Fruit fly (Drosophila melanogaster): ENCODE results near the gene Cpr62Bc.

Cpr62Bc gene

dm6 chr3L:1835064-1835463 lies 6.8 kb downstream of the Cpr62Bc start, which contains the start of gene Cpr62Bb:
Cpr62Bb (minus strand) TSS chr3L:1835164.
- TF ChIP-seq brk (GFP tag; optimal IDR thresholded peaks at IDR 0.05), result no peak
- no peak for TF ChIP-seq Dfd (GFP tag; optimal IDR thresholded peaks at IDR 0.05)
- no peak for TF ChIP-seq Myc (optimal IDR thresholded peaks at IDR 0.05)
- TF ChIP-seq sage (GFP tag; optimal IDR thresholded peaks at IDR 0.05), result no peak
- no peak for TF ChIP-seq Dif (GFP tag; optimal IDR thresholded peaks at IDR 0.05; ENCODE audit: partially characterized antibody)
- no peak for TF ChIP-seq Abd-B (GFP tag; optimal IDR thresholded peaks at IDR 0.05)
- no peak for TF ChIP-seq CG9705 (GFP tag; optimal IDR thresholded peaks at IDR 0.05)
- TF ChIP-seq pan (optimal IDR thresholded peaks at IDR 0.05), result no peak
- TF ChIP-seq psq (GFP tag; optimal IDR thresholded peaks at IDR 0.05), result no peak
- TF ChIP-seq h (GFP tag; optimal IDR thresholded peaks at IDR 0.05), result no peak
- no peak for TF ChIP-seq N (GFP tag; optimal IDR thresholded peaks at IDR 0.05)
- no peak for TF ChIP-seq dl (GFP tag; optimal IDR thresholded peaks at IDR 0.05; ENCODE audit: insufficient read depth in 1 of 2, partially characterized antibody in 2 of 2)
- no peak for TF ChIP-seq Jra (GFP tag; optimal IDR thresholded peaks at IDR 0.05)
- TF ChIP-seq Mio (GFP tag; optimal IDR thresholded peaks at IDR 0.05), result no peak
- no peak for TF ChIP-seq GATAd (GFP tag; optimal IDR thresholded peaks at IDR 0.05)
- TF ChIP-seq dsf (GFP tag; optimal IDR thresholded peaks at IDR 0.05; ENCODE audit: borderline replicate concordance), result no peak
- no peak for TF ChIP-seq CG32264 (GFP tag; optimal IDR thresholded peaks at IDR 0.05)
- no peak for TF ChIP-seq Hr78 (GFP tag; optimal IDR thresholded peaks at IDR 0.05)
- no peak for TF ChIP-seq ey (GFP tag; optimal IDR thresholded peaks at IDR 0.05)
- no peak for TF ChIP-seq rgr (GFP tag; optimal IDR thresholded peaks at IDR 0.05)

- no peak for TF ChIP-seq Hnf4 (GFP tag; optimal IDR thresholded peaks at IDR 0.05)
- peak; percentile 63 for TF ChIP-seq Myc (optimal IDR thresholded peaks at IDR 0.05)
- no peak for TF ChIP-seq Hr83 (GFP tag; optimal IDR thresholded peaks at IDR 0.05; ENCODE audit: poor library complexity, severe bottlenecking)
- TF ChIP-seq dsf (GFP tag; optimal IDR thresholded peaks at IDR 0.05; ENCODE audit: borderline replicate concordance), result no peak
- no peak for TF ChIP-seq N (GFP tag; optimal IDR thresholded peaks at IDR 0.05)
Observed at dm6 chr3L:1831753-1832268, 10.1 kb downstream of the Cpr62Bc start, which contains the start of gene Cpr62Ba. Cpr62Ba (minus strand) TSS chr3L:1831783.

- peak; percentile 62 for TF ChIP-seq HLH106 (tag; optimal IDR thresholded peaks at IDR 0.05)
- no peak for TF ChIP-seq Vsx2 (GFP tag; optimal IDR thresholded peaks at IDR 0.05; ENCODE audit: partially characterized antibody)
- TF ChIP-seq Hnf4 (GFP tag; optimal IDR thresholded peaks at IDR 0.05), result peak; percentile 40
- TF ChIP-seq Mio (GFP tag; optimal IDR thresholded peaks at IDR 0.05), result no peak
- TF ChIP-seq dsf (GFP tag; optimal IDR thresholded peaks at IDR 0.05; ENCODE audit: borderline replicate concordance), result no peak
- no peak for TF ChIP-seq Jra (GFP tag; optimal IDR thresholded peaks at IDR 0.05)
- peak; percentile 69 for TF ChIP-seq fru (GFP tag; optimal IDR thresholded peaks at IDR 0.05)
- peak; percentile 41 for TF ChIP-seq br (GFP tag; optimal IDR thresholded peaks at IDR 0.05)
- TF ChIP-seq sv (GFP tag; optimal IDR thresholded peaks at IDR 0.05), result no peak
- TF ChIP-seq CG9705 (GFP tag; optimal IDR thresholded peaks at IDR 0.05), result no peak
- TF ChIP-seq Myc (optimal IDR thresholded peaks at IDR 0.05), result no peak
- no peak for TF ChIP-seq jim (GFP tag; optimal IDR thresholded peaks at IDR 0.05)
- peak; percentile 59 for TF ChIP-seq h (GFP tag; optimal IDR thresholded peaks at IDR 0.05)
- no peak for TF ChIP-seq sage (GFP tag; optimal IDR thresholded peaks at IDR 0.05)
- TF ChIP-seq lola (GFP tag; optimal IDR thresholded peaks at IDR 0.05), result no peak
- no peak for TF ChIP-seq Hr83 (GFP tag; optimal IDR thresholded peaks at IDR 0.05; ENCODE audit: poor library complexity, severe bottlenecking)
- TF ChIP-seq Dfd (GFP tag; optimal IDR thresholded peaks at IDR 0.05), result no peak
- TF ChIP-seq Abd-B (GFP tag; optimal IDR thresholded peaks at IDR 0.05), result no peak
- TF ChIP-seq usp (GFP tag; optimal IDR thresholded peaks at IDR 0.05), result no peak
- TF ChIP-seq OdsH (GFP tag; optimal IDR thresholded peaks at IDR 0.05), result peak; percentile 57
- no peak for TF ChIP-seq Rel (GFP tag; optimal IDR thresholded peaks at IDR 0.05)
- no peak for TF ChIP-seq Rel (tag; optimal IDR thresholded peaks at IDR 0.05)
- TF ChIP-seq N (GFP tag; optimal IDR thresholded peaks at IDR 0.05), result no peak
- TF ChIP-seq psq (GFP tag; optimal IDR thresholded peaks at IDR 0.05), result no peak
- no peak for TF ChIP-seq Dif (GFP tag; optimal IDR thresholded peaks at IDR 0.05; ENCODE audit: partially characterized antibody)
- no peak for TF ChIP-seq dmrt93B (GFP tag; optimal IDR thresholded peaks at IDR 0.05)
- peak in 1 of 2 experiments; percentile 69 for TF ChIP-seq foxo (GFP tag; optimal IDR thresholded peaks at IDR 0.05)
- no peak for TF ChIP-seq tai (GFP tag; optimal IDR thresholded peaks at IDR 0.05)
- no peak for TF ChIP-seq GATAd (GFP tag; optimal IDR thresholded peaks at IDR 0.05)
- TF ChIP-seq woc (GFP tag; optimal IDR thresholded peaks at IDR 0.05), result peak; percentile 23
- TF ChIP-seq Hr78 (GFP tag; optimal IDR thresholded peaks at IDR 0.05), result no peak
- TF ChIP-seq pan (optimal IDR thresholded peaks at IDR 0.05), result no peak
- TF ChIP-seq rgr (GFP tag; optimal IDR thresholded peaks at IDR 0.05), result peak; percentile 53
- TF ChIP-seq brk (GFP tag; optimal IDR thresholded peaks at IDR 0.05), result no peak
- TF ChIP-seq Sp1 (GFP tag; optimal IDR thresholded peaks at IDR 0.05), result peak; percentile 51
- TF ChIP-seq dl (GFP tag; optimal IDR thresholded peaks at IDR 0.05; ENCODE audit: insufficient read depth in 1 of 2, partially characterized antibody in 2 of 2), result no peak
- TF ChIP-seq ey (GFP tag; optimal IDR thresholded peaks at IDR 0.05), result peak; percentile 55
- TF ChIP-seq CG32264 (GFP tag; optimal IDR thresholded peaks at IDR 0.05), result no peak
- TF ChIP-seq CrebA (GFP tag; optimal IDR thresholded peaks at IDR 0.05; ENCODE audit: borderline replicate concordance), result no peak
Observed at dm6 chr3L:1829539-1829938, 12.3 kb downstream of the Cpr62Bc start.

Measured in whole organism, wandering third instar larva.